Fruit fly (Drosophila melanogaster) whole organism, prepupa: ENCODE data around the gene CSN1b.

Source experiments
- Blimp-1 ChIP-seq: fragments of 200-800 bp; sonication (Bioruptor generic); optimal IDR thresholded peaks from 3 replicates; lab custom pipeline; 2017; ENCODE audit warnings: missing biosample characterization, missing genetic modification characterization, mild to moderate bottlenecking, moderate library complexity, missing genetic modification reagents
- CG10669 ChIP-seq: fragments of 200-800 bp; sonication (Bioruptor generic); optimal IDR thresholded peaks from 3 replicates; lab custom pipeline; 2018; ENCODE audit warnings: missing biosample characterization, mild to moderate bottlenecking, missing genetic modification characterization, moderate library complexity
- CG16779 ChIP-seq: fragments of 200-800 bp; sonication (Bioruptor generic); optimal IDR thresholded peaks from 3 replicates; lab custom pipeline; 2017; ENCODE audit warnings: missing biosample characterization, mild to moderate bottlenecking, missing genetic modification characterization
- Eip75B ChIP-seq: fragments of 200-800 bp; sonication (Bioruptor generic); optimal IDR thresholded peaks from 3 replicates; lab custom pipeline; 2016; ENCODE audit warnings: missing biosample characterization, missing genetic modification characterization
- Smox ChIP-seq: fragments of 200-800 bp; sonication (Bioruptor generic); optimal IDR thresholded peaks from 3 replicates; lab custom pipeline; 2016; ENCODE audit warnings: missing biosample characterization, missing genetic modification characterization
- salr ChIP-seq, 2 experiments: fragments of 200-800 bp; sonication (Bioruptor generic); optimal IDR thresholded peaks; 3 replicates each; lab custom pipeline; 2016 to 2018; ENCODE audit warnings: missing biosample characterization in 2 of 2, missing genetic modification characterization in 2 of 2, mild to moderate bottlenecking in 1 of 2

- TF ChIP-seq salr (GFP tag; optimal IDR thresholded peaks at IDR 0.05; lab: Kevin White, UChicago) (no peak), Smox (no peak), CG16779 (tag; lab: Kevin White, UChicago) (no peak), Blimp-1 (no peak), CG10669 (GFP tag; lab: Kevin White, UChicago) (no peak), Eip75B (GFP tag; lab: Kevin White, UChicago) (no peak)
Observed at dm6 chr3L:18863327-18863726, 41.4 kb downstream of the CSN1b start, which contains the start of gene CG6865.
